Worm (Caenorhabditis elegans) whole organism, early embryonic: Measurements from ENCODE around the gene mnm-2.

Source experiments
- B0310.2 ChIP-seq: sonication (generic microtip); optimal IDR thresholded peaks from 2 replicates; lab custom pipeline; 2016; ENCODE audit warnings: mild to moderate bottlenecking, missing genetic modification characterization, missing compliant biosample characterization
- F13C5.2 ChIP-seq: sonication (generic microtip); optimal IDR thresholded peaks from 2 replicates; lab custom pipeline; 2017; ENCODE audit warnings: mild to moderate bottlenecking, missing genetic modification characterization, inconsistent platforms, missing compliant biosample characterization
- aly-1 ChIP-seq: sonication (generic microtip); optimal IDR thresholded peaks from 2 replicates; lab custom pipeline; 2016; ENCODE audit warnings: missing genetic modification characterization, missing compliant biosample characterization
- ama-1 ChIP-seq: fragments of 150-350 bp; optimal IDR thresholded peaks from 2 replicates; lab custom pipeline; 2014
- ceh-13 ChIP-seq: fragments of 200-800 bp; sonication (Bioruptor generic); optimal IDR thresholded peaks from 2 replicates; lab custom pipeline; 2018; ENCODE audit warnings: mild to moderate bottlenecking, missing genetic modification characterization, missing compliant biosample characterization
- ceh-36 ChIP-seq: sonication (generic microtip); optimal IDR thresholded peaks from 2 replicates; lab custom pipeline; 2016; ENCODE audit warnings: missing genetic modification characterization, inconsistent platforms, missing compliant biosample characterization
- ets-7 ChIP-seq: sonication (generic microtip); optimal IDR thresholded peaks from 2 replicates; lab custom pipeline; 2016; ENCODE audit warnings: missing genotype, missing genetic modification characterization, missing compliant biosample characterization
- flt-1 ChIP-seq: fragments of 200-800 bp; sonication (Bioruptor generic); IDR thresholded peaks from 2 replicates; pipeline ENCODE4 v1.3.6; 2022; ENCODE audit warnings: missing genetic modification characterization, missing compliant biosample characterization
- hmbx-1 ChIP-seq: sonication (generic microtip); optimal IDR thresholded peaks from 2 replicates; lab custom pipeline; 2016; ENCODE audit warnings: mild to moderate bottlenecking, missing genetic modification characterization, missing compliant biosample characterization
- hmg-4 ChIP-seq: fragments of 200-800 bp; sonication (Bioruptor generic); optimal IDR thresholded peaks from 2 replicates; lab custom pipeline; 2018; ENCODE audit warnings: mild to moderate bottlenecking, missing genetic modification characterization, missing compliant biosample characterization
- hnd-1 ChIP-seq: sonication (generic microtip); optimal IDR thresholded peaks from 2 replicates; lab custom pipeline; 2016; ENCODE audit warnings: missing genetic modification characterization, missing compliant biosample characterization
- pes-1 ChIP-seq: fragments of 200-800 bp; sonication (Bioruptor generic); IDR thresholded peaks from 2 replicates; pipeline ENCODE4 v1.3.6; 2022; ENCODE audit warnings: missing genetic modification reagents, missing genetic modification characterization, missing compliant biosample characterization
- scrt-1 ChIP-seq: fragments of 200-800 bp; sonication (Bioruptor generic); IDR thresholded peaks from 2 replicates; pipeline ENCODE4 v1.3.6; 2022; ENCODE audit warnings: missing genetic modification characterization, missing compliant biosample characterization
- sea-1 ChIP-seq: fragments of 200-800 bp; sonication (Bioruptor generic); conservative IDR thresholded peaks from 2 replicates; pipeline ENCODE4 v1.3.6; 2022; ENCODE audit warnings: missing genetic modification characterization, missing compliant biosample characterization
- tbx-11 ChIP-seq: fragments of 200-800 bp; sonication (Bioruptor generic); IDR thresholded peaks from 2 replicates; pipeline ENCODE4 v1.3.6; 2022; ENCODE audit warnings: missing genetic modification characterization, missing compliant biosample characterization
- tbx-37 ChIP-seq: fragments of 200-800 bp; sonication (Bioruptor generic); conservative IDR thresholded peaks from 2 replicates; pipeline ENCODE4 v1.3.6; 2022; ENCODE audit warnings: missing genetic modification reagents, missing genetic modification characterization, missing compliant biosample characterization
- tra-4 ChIP-seq: sonication (generic microtip); optimal IDR thresholded peaks from 2 replicates; lab custom pipeline; 2017; ENCODE audit warnings: missing genetic modification characterization, missing compliant biosample characterization

The mnm-2 gene

ce11 chrX:7430483-7430882 is 5.8 kb upstream of the mnm-2 start:
- TF ChIP-seq F13C5.2 (tag; lab: Kevin White, UChicago) = no peak

DNA sequence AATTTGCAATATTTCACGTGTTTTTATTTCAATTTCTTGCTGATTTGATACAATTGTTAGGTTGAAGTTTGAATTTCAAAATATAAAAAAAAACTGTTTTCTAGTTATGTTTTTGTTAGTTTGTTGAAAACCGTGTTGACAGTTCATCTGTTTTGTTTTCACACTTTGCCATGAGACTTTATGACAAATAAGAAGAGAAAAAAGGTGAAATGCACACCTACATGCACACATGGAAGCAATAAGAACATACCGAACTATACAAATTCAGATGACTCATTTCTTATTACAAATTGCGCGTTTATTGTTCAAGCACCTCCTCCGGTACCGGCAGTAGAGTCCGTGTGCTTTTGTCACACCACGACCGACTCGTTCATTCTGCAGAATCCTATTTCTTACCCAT is 4.1 kb downstream of the mnm-2 start, which contains the start of gene C10A4.9:
Gene C10A4.9 (plus strand): TSS at position 301 of the 400 bp plus-strand sequence.
- no peak for TF ChIP-seq aly-1 (tag; lab: Kevin White, UChicago)
- no peak for TF ChIP-seq tbx-11 (GFP tag; lab: Robert Waterston, UW)
- no peak for TF ChIP-seq pes-1 (GFP tag; lab: Robert Waterston, UW)
- no peak for TF ChIP-seq sea-1 (GFP tag; lab: Robert Waterston, UW)
- TF ChIP-seq ets-7 (tag; lab: Kevin White, UChicago) = no peak
- TF ChIP-seq tra-4 (tag; lab: Kevin White, UChicago) = no peak
- TF ChIP-seq ceh-13 (GFP tag; lab: Kevin White, UChicago) = no peak
- TF ChIP-seq hnd-1 (tag; lab: Kevin White, UChicago) = no peak
- no peak for TF ChIP-seq hmbx-1 (tag; lab: Kevin White, UChicago)
- no peak for TF ChIP-seq flt-1 (GFP tag; lab: Robert Waterston, UW)
- TF ChIP-seq F13C5.2 (tag; lab: Kevin White, UChicago) = no peak
- TF ChIP-seq scrt-1 (GFP tag; lab: Robert Waterston, UW) = no peak
- TF ChIP-seq ama-1 = no peak
- no peak for TF ChIP-seq B0310.2 (tag; lab: Kevin White, UChicago)
- no peak for TF ChIP-seq hmg-4
- no peak for TF ChIP-seq tbx-37 (GFP tag; lab: Robert Waterston, UW)
- TF ChIP-seq ceh-36 = no peak

- TF ChIP-seq ets-7 (tag; lab: Kevin White, UChicago) (no peak), F13C5.2 (tag; lab: Kevin White, UChicago) (no peak), flt-1 (GFP tag; lab: Robert Waterston, UW) (no peak), ceh-13 (GFP tag; lab: Kevin White, UChicago) (no peak), pes-1 (GFP tag; lab: Robert Waterston, UW) (no peak), hnd-1 (tag; lab: Kevin White, UChicago) (no peak), B0310.2 (tag; lab: Kevin White, UChicago) (no peak), scrt-1 (GFP tag; lab: Robert Waterston, UW) (no peak), aly-1 (tag; lab: Kevin White, UChicago) (no peak), sea-1 (GFP tag; lab: Robert Waterston, UW) (no peak), ceh-36 (no peak), tbx-11 (GFP tag; lab: Robert Waterston, UW) (no peak)
Measured at ce11 chrX:7416082-7416481, 8.6 kb downstream of the mnm-2 start, which contains the start of gene C10A4.1. Gene C10A4.1 (plus strand): TSS chrX:7416382.

DNA sequence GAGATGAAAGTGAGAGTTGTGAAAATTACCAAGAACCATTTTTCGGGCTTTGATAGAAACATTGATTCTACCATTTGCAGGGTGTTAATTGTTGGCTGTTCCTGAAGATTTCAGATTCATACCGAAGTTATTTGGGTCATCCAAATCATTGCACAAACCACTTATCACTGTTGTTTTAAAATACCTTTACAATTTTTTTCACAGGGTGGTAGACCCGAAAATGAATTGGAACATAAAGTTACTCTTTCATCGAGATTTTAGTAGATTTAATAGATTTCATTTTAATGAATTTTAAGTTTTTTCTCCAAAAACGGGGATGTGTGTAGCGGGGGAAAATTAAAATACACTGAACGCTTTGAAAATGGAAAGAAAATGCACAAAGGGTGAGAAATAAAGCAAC is 9.3 kb downstream of the mnm-2 start, which contains the start of gene C10A4.7:
Gene C10A4.7 (minus strand): TSS at position 101 of the 400 bp plus-strand sequence.
- TF ChIP-seq scrt-1 (GFP tag; lab: Robert Waterston, UW) (no peak), aly-1 (tag; lab: Kevin White, UChicago) (no peak), flt-1 (GFP tag; lab: Robert Waterston, UW) (no peak), pes-1 (GFP tag; lab: Robert Waterston, UW) (no peak), hmbx-1 (tag; lab: Kevin White, UChicago) (no peak), ets-7 (tag; lab: Kevin White, UChicago) (no peak), ceh-36 (no peak), hmg-4 (no peak), B0310.2 (tag; lab: Kevin White, UChicago) (no peak), ceh-13 (GFP tag; lab: Kevin White, UChicago) (no peak), hnd-1 (tag; lab: Kevin White, UChicago) (no peak)

- TF ChIP-seq aly-1 (tag; lab: Kevin White, UChicago) = no peak
- TF ChIP-seq hmg-4 = no peak
- TF ChIP-seq B0310.2 (tag; lab: Kevin White, UChicago) = no peak
- TF ChIP-seq tra-4 (tag; lab: Kevin White, UChicago) = no peak
- no peak for TF ChIP-seq ceh-13 (GFP tag; lab: Kevin White, UChicago)
- TF ChIP-seq scrt-1 (GFP tag; lab: Robert Waterston, UW) = no peak
- no peak for TF ChIP-seq hmbx-1 (tag; lab: Kevin White, UChicago)
- no peak for TF ChIP-seq ceh-36
- TF ChIP-seq flt-1 (GFP tag; lab: Robert Waterston, UW) = no peak
- no peak for TF ChIP-seq ets-7 (tag; lab: Kevin White, UChicago)
- TF ChIP-seq hnd-1 (tag; lab: Kevin White, UChicago) = no peak
- no peak for TF ChIP-seq tbx-37 (GFP tag; lab: Robert Waterston, UW)
Measured at ce11 chrX:7409935-7410334, 14.8 kb downstream of the mnm-2 start, which contains the start of gene C10A4.2. Gene C10A4.2 (plus strand): TSS chrX:7410235.

- TF ChIP-seq pes-1 (GFP tag; lab: Robert Waterston, UW) (no peak), ceh-36 (no peak), F13C5.2 (tag; lab: Kevin White, UChicago) (no peak)
Measured at ce11 chrX:7409030-7409429, 15.7 kb downstream of the mnm-2 start.

DNA sequence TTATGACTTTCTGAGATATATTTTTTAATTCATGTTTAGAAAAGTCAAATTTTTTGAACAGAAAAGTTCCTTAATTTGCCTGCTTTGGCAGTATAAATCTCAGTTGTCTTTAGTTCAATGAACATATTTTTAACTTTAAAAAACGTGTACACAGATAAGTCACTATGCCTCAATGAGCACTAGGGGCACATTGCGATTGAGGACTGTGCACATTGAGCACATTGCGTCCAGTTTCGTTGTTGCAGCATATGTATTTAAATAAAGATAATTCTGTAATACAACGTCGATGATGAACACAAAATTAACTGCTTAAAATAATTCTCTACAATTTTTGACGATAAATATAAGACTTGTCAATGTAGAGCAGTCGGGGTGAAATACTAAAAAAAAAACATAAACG is 17.0 kb downstream of the mnm-2 start:
- no peak for TF ChIP-seq hnd-1 (tag; lab: Kevin White, UChicago)
- no peak for TF ChIP-seq tra-4 (tag; lab: Kevin White, UChicago)
- no peak for TF ChIP-seq ets-7 (tag; lab: Kevin White, UChicago)
- TF ChIP-seq scrt-1 (GFP tag; lab: Robert Waterston, UW) = no peak
- TF ChIP-seq ama-1 = no peak
- no peak for TF ChIP-seq tbx-37 (GFP tag; lab: Robert Waterston, UW)
- no peak for TF ChIP-seq tbx-11 (GFP tag; lab: Robert Waterston, UW)
- no peak for TF ChIP-seq ceh-36
- TF ChIP-seq hmbx-1 (tag; lab: Kevin White, UChicago) = no peak
- TF ChIP-seq sea-1 (GFP tag; lab: Robert Waterston, UW) = no peak
- TF ChIP-seq ceh-13 (GFP tag; lab: Kevin White, UChicago) = no peak
- no peak for TF ChIP-seq hmg-4
- no peak for TF ChIP-seq flt-1 (GFP tag; lab: Robert Waterston, UW)
- no peak for TF ChIP-seq aly-1 (tag; lab: Kevin White, UChicago)
